Worm (Caenorhabditis elegans) whole organism, L2 larva: ENCODE data around the gene srw-76.

Source experiments
- aly-2 ChIP-seq: fragments of 150-350 bp; optimal IDR thresholded peaks from 2 replicates; lab custom pipeline; 2014; ENCODE audit warnings: missing biosample characterization, missing genetic modification characterization
- egl-27 ChIP-seq: sonication (generic microtip); optimal IDR thresholded peaks from 3 replicates; lab custom pipeline; 2017; ENCODE audit warnings: missing biosample characterization, missing genetic modification reagents, missing genetic modification characterization
- elt-3 ChIP-seq: sonication (generic microtip); optimal IDR thresholded peaks from 2 replicates; lab custom pipeline; 2017; ENCODE audit warnings: missing biosample characterization, missing genetic modification characterization
- nhr-11 ChIP-seq: fragments of 150-350 bp; optimal IDR thresholded peaks from 2 replicates; lab custom pipeline; 2014; ENCODE audit warnings: missing biosample characterization, missing genetic modification characterization
- nhr-129 ChIP-seq: fragments of 150-350 bp; optimal IDR thresholded peaks from 2 replicates; lab custom pipeline; 2014; ENCODE audit warnings: missing biosample characterization, missing genetic modification characterization
- nhr-23 ChIP-seq: fragments of 150-350 bp; optimal IDR thresholded peaks from 2 replicates; lab custom pipeline; 2014; ENCODE audit warnings: missing biosample characterization, missing genetic modification reagents, missing genetic modification characterization
- peb-1 ChIP-seq: fragments of 150-350 bp; optimal IDR thresholded peaks from 2 replicates; lab custom pipeline; 2014; ENCODE audit warnings: missing biosample characterization, missing genetic modification characterization
- sem-4 ChIP-seq: fragments of 150-350 bp; optimal IDR thresholded peaks from 2 replicates; lab custom pipeline; 2014; ENCODE audit warnings: missing biosample characterization, missing genetic modification reagents, missing genetic modification characterization
- sma-3 ChIP-seq: sonication (generic microtip); optimal IDR thresholded peaks from 2 replicates; lab custom pipeline; 2016; ENCODE audit warnings: missing genetic modification reagents, missing genetic modification characterization, missing compliant biosample characterization
- unc-62 ChIP-seq: fragments of 150-350 bp; optimal IDR thresholded peaks from 2 replicates; lab custom pipeline; 2014; ENCODE audit warnings: missing biosample characterization, missing genetic modification reagents, missing genetic modification characterization

- TF ChIP-seq egl-27 (no peak), peb-1 (tag; lab: Kevin White, UChicago) (no peak), elt-3 (tag; lab: Kevin White, UChicago) (no peak), sem-4 (tag; lab: Kevin White, UChicago) (no peak), nhr-23 (tag; lab: Kevin White, UChicago) (no peak), nhr-129 (tag; lab: Kevin White, UChicago) (no peak), unc-62 (GFP tag; lab: Kevin White, UChicago) (no peak), aly-2 (tag; lab: Kevin White, UChicago) (no peak), sma-3 (GFP tag; lab: Kevin White, UChicago) (no peak), nhr-11 (tag; lab: Kevin White, UChicago) (no peak)
Observed at ce11 chrV:16683359-16683758, 45.3 kb upstream of the srw-76 start.
